Worm (Caenorhabditis elegans): ENCODE measurements around the gene srg-46.

Gene srg-46

DNA sequence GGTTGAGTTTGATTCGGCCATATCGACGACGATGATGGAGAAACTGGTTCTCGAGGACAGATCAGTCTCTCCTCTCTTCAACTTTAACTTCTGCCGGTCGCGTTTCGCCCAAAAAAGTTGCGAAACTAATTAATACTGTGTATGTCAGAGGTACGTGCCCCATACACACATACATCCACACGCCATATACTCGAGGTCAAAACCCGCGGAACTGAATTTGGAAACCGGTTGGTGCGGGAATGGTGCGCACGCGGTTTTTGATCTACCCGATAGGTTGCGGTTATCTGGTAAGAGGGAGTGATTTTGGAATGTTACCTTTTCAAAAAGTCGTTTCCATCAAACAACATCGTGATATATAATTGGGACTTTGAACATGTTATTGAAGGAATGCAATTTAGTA, 16.7 kb downstream of the srg-46 start, which contains the start of gene ifbp-1:
ifbp-1 (minus strand) TSS at position 85 of the 400 bp plus-strand sequence.
- TF ChIP-seq ztf-26 (tag; optimal IDR thresholded peaks at IDR 0.05) (peak; percentile 73), Y67H2A.10 (GFP tag; conservative IDR thresholded peaks at IDR 0.05) (no peak), egl-44 (GFP tag; IDR thresholded peaks at IDR 0.05) (0 out of 2 replicates have a peak, but pooled peaks have one; percentile 15), K11D2.4 (GFP tag; IDR thresholded peaks at IDR 0.05) (0 out of 2 replicates have a peak, but pooled peaks have one; percentile 66), lin-26 (GFP tag; IDR thresholded peaks at IDR 0.05) (peak; percentile 60; the same call in 1 of the 2 replicates), nhr-80 (tag; optimal IDR thresholded peaks at IDR 0.05) (no peak), F55B11.4 (tag; optimal IDR thresholded peaks at IDR 0.05; ENCODE audit: borderline replicate concordance, insufficient read depth) (no peak), cebp-1 (GFP tag; IDR thresholded peaks at IDR 0.05) (peak; percentile 50; the same call in 1 of the 2 replicates), cebp-1 (tag; optimal IDR thresholded peaks at IDR 0.05) (peak; percentile 79), aptf-3 (GFP tag; IDR thresholded peaks at IDR 0.05) (no peak), ceh-27 (GFP tag; optimal IDR thresholded peaks at IDR 0.05) (peak; percentile 9), B0035.1 (tag; optimal IDR thresholded peaks at IDR 0.05) (no peak), lsl-1 (GFP tag; optimal IDR thresholded peaks at IDR 0.05) (no peak), somi-1 (GFP tag; optimal IDR thresholded peaks at IDR 0.05) (peak; percentile 42), dpff-1 (tag; optimal IDR thresholded peaks at IDR 0.05) (no peak), nfya-2 (GFP tag; IDR thresholded peaks at IDR 0.05) (no peak), let-526 (GFP tag; IDR thresholded peaks at IDR 0.05) (no peak), lin-40 (tag; optimal IDR thresholded peaks at IDR 0.05) (peak; percentile 73), T26A5.8 (tag; optimal IDR thresholded peaks at IDR 0.05) (no peak)

DNA sequence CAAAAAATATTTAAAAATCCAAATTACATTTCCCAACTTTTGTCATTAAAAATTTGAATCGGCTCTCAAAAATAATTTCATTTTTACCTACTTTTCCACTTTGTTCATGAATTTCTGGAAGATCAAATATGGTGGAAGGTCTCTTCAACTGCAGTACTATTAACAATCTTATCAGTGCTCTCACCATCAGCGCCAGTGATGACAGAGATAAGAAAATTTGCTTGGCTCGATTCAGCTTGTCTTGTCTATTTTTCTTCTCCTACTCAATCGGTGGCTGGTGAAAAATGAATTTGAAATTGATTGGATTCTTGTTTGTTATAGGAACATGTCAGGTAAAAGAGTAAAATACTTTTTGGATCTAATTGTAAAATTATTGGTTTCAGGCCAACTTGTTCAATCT, 17.5 kb downstream of the srg-46 start, which contains the start of gene cpz-2:
cpz-2 (plus strand) TSS at position 210 of the 400 bp plus-strand sequence.
- TF ChIP-seq dpff-1 (tag; optimal IDR thresholded peaks at IDR 0.05) (no peak), nhr-80 (tag; optimal IDR thresholded peaks at IDR 0.05) (peak; percentile 74)

DNA sequence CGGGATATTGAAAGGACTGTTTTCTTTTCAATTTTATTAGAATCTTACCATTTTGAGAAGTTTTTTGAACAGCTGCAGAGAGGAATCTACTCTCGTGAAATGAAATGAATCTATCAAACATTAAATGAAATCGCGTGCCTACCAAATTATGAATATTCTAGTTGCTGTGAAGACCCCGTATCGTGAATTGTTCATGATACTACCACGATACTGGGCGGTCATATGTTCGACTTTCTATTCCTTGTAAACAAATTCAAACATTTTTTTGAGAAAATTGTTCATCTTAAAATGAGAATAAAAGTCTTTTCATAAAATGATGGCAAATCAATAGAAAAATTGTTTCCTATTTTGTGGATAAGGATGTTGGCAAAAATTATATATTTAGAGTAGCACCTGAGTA, 22.3 kb downstream of the srg-46 start, which contains the start of gene gcy-34:
gcy-34 (minus strand) TSS at position 101 of the 400 bp plus-strand sequence.
- no peak for TF ChIP-seq mel-28 (tag; optimal IDR thresholded peaks at IDR 0.05; ENCODE audit: borderline replicate concordance)
- no peak for TF ChIP-seq zfh-2 (GFP tag; conservative IDR thresholded peaks at IDR 0.05)
- TF ChIP-seq Y53F4B.3 (GFP tag; IDR thresholded peaks at IDR 0.05), result no peak
- TF ChIP-seq him-1 (tag; optimal IDR thresholded peaks at IDR 0.05), result no peak
- no peak for TF ChIP-seq ets-4 (GFP tag; optimal IDR thresholded peaks at IDR 0.05)
- no peak for TF ChIP-seq ceh-91 (GFP tag; IDR thresholded peaks at IDR 0.05)
- no peak for TF ChIP-seq ekl-4 (GFP tag; IDR thresholded peaks at IDR 0.05)
- TF ChIP-seq snpc-4 (GFP tag; optimal IDR thresholded peaks at IDR 0.05), result no peak
- no peak for TF ChIP-seq snpc-4 (tag; optimal IDR thresholded peaks at IDR 0.05)
- no peak for TF ChIP-seq ceh-58 (GFP tag; IDR thresholded peaks at IDR 0.05)
- no peak for TF ChIP-seq unc-130 (GFP tag; optimal IDR thresholded peaks at IDR 0.05)
- TF ChIP-seq chd-7 (tag; optimal IDR thresholded peaks at IDR 0.05), result no peak
- TF ChIP-seq ceh-40 (GFP tag; IDR thresholded peaks at IDR 0.05), result no peak

- TF ChIP-seq mel-28 (tag; optimal IDR thresholded peaks at IDR 0.05; ENCODE audit: borderline replicate concordance), result no peak
- no peak for TF ChIP-seq gei-17 (GFP tag; optimal IDR thresholded peaks at IDR 0.05)
- TF ChIP-seq ceh-40 (GFP tag; IDR thresholded peaks at IDR 0.05), result no peak
- no peak for TF ChIP-seq nfya-1 (tag; optimal IDR thresholded peaks at IDR 0.05; ENCODE audit: borderline replicate concordance, insufficient read depth)
- no peak for TF ChIP-seq athp-1 (tag; optimal IDR thresholded peaks at IDR 0.05)
- no peak for TF ChIP-seq attf-5 (GFP tag; optimal IDR thresholded peaks at IDR 0.05)
- TF ChIP-seq aptf-3 (GFP tag; IDR thresholded peaks at IDR 0.05), result no peak
- no peak for TF ChIP-seq dox-1 (GFP tag; IDR thresholded peaks at IDR 0.05)
- TF ChIP-seq ets-4 (GFP tag; optimal IDR thresholded peaks at IDR 0.05), result no peak
- TF ChIP-seq unc-62 (GFP tag; optimal IDR thresholded peaks at IDR 0.05), result no peak
- TF ChIP-seq ccch-3 (GFP tag; optimal IDR thresholded peaks at IDR 0.05), result no peak
- TF ChIP-seq snpc-1.3 (tag; optimal IDR thresholded peaks at IDR 0.05; ENCODE audit: insufficient read depth), result no peak
- TF ChIP-seq T26A5.8 (tag; optimal IDR thresholded peaks at IDR 0.05), result no peak
- TF ChIP-seq ekl-4 (GFP tag; IDR thresholded peaks at IDR 0.05), result no peak
- TF ChIP-seq ztf-25 (GFP tag; IDR thresholded peaks at IDR 0.05), result no peak
- TF ChIP-seq zim-3 (tag; optimal IDR thresholded peaks at IDR 0.05), result no peak
- TF ChIP-seq rec-8 (tag; optimal IDR thresholded peaks at IDR 0.05), result no peak
- TF ChIP-seq C06A6.2 (GFP tag; conservative IDR thresholded peaks at IDR 0.05), result no peak
Measured at ce11 chrV:13387472-13387871, 24.0 kb downstream of the srg-46 start.
